Fruit fly (Drosophila melanogaster) whole organism, embryonic: Measurements from ENCODE around the gene car.

Source experiments
- Adf1 ChIP-seq: fragments of 200-800 bp; sonication (Bioruptor generic); IDR thresholded peaks from 2 replicates; pipeline ENCODE4 v1.3.6; 2022; ENCODE audit warnings: missing biosample characterization, missing genetic modification characterization
- B-H1 ChIP-seq: fragments of 200-800 bp; sonication (Bioruptor generic); IDR thresholded peaks from 3 replicates; pipeline ENCODE4 v1.3.6; 2022; ENCODE audit warnings: missing biosample characterization, missing genetic modification characterization
- Bgb ChIP-seq: fragments of 200-800 bp; sonication (Bioruptor generic); IDR thresholded peaks from 2 replicates; pipeline ENCODE4 v1.3.6; 2022; ENCODE audit warnings: missing biosample characterization, missing genetic modification characterization; ENCODE audit not compliant: partially characterized antibody
- CG10274 ChIP-seq: fragments of 200-800 bp; sonication (Bioruptor generic); optimal IDR thresholded peaks from 3 replicates; lab custom pipeline; 2017; ENCODE audit warnings: missing biosample characterization, mild to moderate bottlenecking, missing genetic modification characterization
- CG10543 ChIP-seq: fragments of 200-800 bp; sonication (Bioruptor generic); optimal IDR thresholded peaks from 3 replicates; lab custom pipeline; 2017; ENCODE audit warnings: missing biosample characterization, mild to moderate bottlenecking, missing genetic modification characterization, moderate library complexity
- CG10654 ChIP-seq: fragments of 200-800 bp; sonication (Bioruptor generic); optimal IDR thresholded peaks from 2 replicates; lab custom pipeline; 2016; ENCODE audit warnings: missing biosample characterization, missing genetic modification characterization
- CG11093 ChIP-seq: fragments of 200-800 bp; sonication (Bioruptor generic); IDR thresholded peaks from 3 replicates; pipeline ENCODE4 v1.3.6; 2022; ENCODE audit warnings: missing biosample characterization, missing genetic modification characterization
- CG11695 ChIP-seq: fragments of 200-800 bp; sonication (Bioruptor generic); IDR thresholded peaks from 3 replicates; pipeline ENCODE4 v1.3.6; 2022; ENCODE audit warnings: missing biosample characterization, missing genetic modification characterization
- CG11696 ChIP-seq: fragments of 200-800 bp; sonication (Bioruptor generic); IDR thresholded peaks from 2 replicates; pipeline ENCODE4 v1.3.6; 2022; ENCODE audit warnings: missing biosample characterization, missing genetic modification characterization
- CG11723 ChIP-seq: fragments of 200-800 bp; sonication (Bioruptor generic); optimal IDR thresholded peaks from 2 replicates; lab custom pipeline; 2017; ENCODE audit warnings: missing biosample characterization, mild to moderate bottlenecking, missing genetic modification characterization
- CG12104 ChIP-seq: fragments of 200-800 bp; sonication (Bioruptor generic); optimal IDR thresholded peaks from 3 replicates; lab custom pipeline; 2016; ENCODE audit warnings: missing biosample characterization, missing genetic modification characterization
- CG12391 ChIP-seq: fragments of 200-800 bp; sonication (Bioruptor generic); optimal IDR thresholded peaks from 3 replicates; lab custom pipeline; 2018; ENCODE audit warnings: missing biosample characterization, mild to moderate bottlenecking, missing genetic modification characterization, moderate library complexity
- CG13123 ChIP-seq: fragments of 200-800 bp; sonication (Bioruptor generic); optimal IDR thresholded peaks from 2 replicates; lab custom pipeline; 2016; ENCODE audit warnings: missing biosample characterization, missing genetic modification characterization
- CG14860 ChIP-seq: fragments of 200-800 bp; sonication (Bioruptor generic); IDR thresholded peaks from 3 replicates; pipeline ENCODE4 v1.3.6; 2022; ENCODE audit warnings: missing biosample characterization, missing genetic modification characterization; ENCODE audit not compliant: partially characterized antibody
- CG15514 ChIP-seq: fragments of 200-800 bp; sonication (Bioruptor generic); optimal IDR thresholded peaks from 3 replicates; lab custom pipeline; 2017; ENCODE audit warnings: missing biosample characterization, missing genetic modification characterization, mild to moderate bottlenecking, moderate library complexity, missing genetic modification reagents
- CG17568 ChIP-seq: fragments of 200-800 bp; sonication (Bioruptor generic); optimal IDR thresholded peaks from 2 replicates; lab custom pipeline; 2018; ENCODE audit warnings: missing biosample characterization, mild to moderate bottlenecking, missing genetic modification characterization, moderate library complexity
- CG18476 ChIP-seq: fragments of 200-800 bp; sonication (Bioruptor generic); optimal IDR thresholded peaks from 2 replicates; lab custom pipeline; 2016; ENCODE audit warnings: missing biosample characterization, mild to moderate bottlenecking, missing genetic modification characterization
- CG3065 ChIP-seq: fragments of 200-800 bp; sonication (Bioruptor generic); optimal IDR thresholded peaks from 2 replicates; lab custom pipeline; 2016; ENCODE audit warnings: missing biosample characterization, missing genetic modification characterization
- CG32767 ChIP-seq: fragments of 200-800 bp; sonication (Bioruptor generic); IDR thresholded peaks from 2 replicates; pipeline ENCODE4 v1.3.6; 2022; ENCODE audit warnings: missing biosample characterization, missing genetic modification characterization
- CG34376 ChIP-seq: fragments of 200-800 bp; sonication (Bioruptor generic); optimal IDR thresholded peaks from 2 replicates; lab custom pipeline; 2018; ENCODE audit warnings: missing biosample characterization, mild to moderate bottlenecking, missing genetic modification characterization
- CG3847 ChIP-seq: fragments of 200-800 bp; sonication (Bioruptor generic); IDR thresholded peaks from 2 replicates; pipeline ENCODE4 v1.3.6; 2022; ENCODE audit warnings: missing biosample characterization, missing genetic modification characterization
- CG4404 ChIP-seq: fragments of 200-800 bp; sonication (Bioruptor generic); IDR thresholded peaks from 2 replicates; pipeline ENCODE4 v1.3.6; 2022; ENCODE audit warnings: missing biosample characterization, missing genetic modification characterization
- CG6854 ChIP-seq: fragments of 200-800 bp; sonication (Bioruptor generic); optimal IDR thresholded peaks from 3 replicates; lab custom pipeline; 2017; ENCODE audit warnings: missing biosample characterization, mild to moderate bottlenecking, missing genetic modification characterization
- CG7839 ChIP-seq: fragments of 200-800 bp; sonication (Bioruptor generic); optimal IDR thresholded peaks from 3 replicates; lab custom pipeline; 2018; ENCODE audit warnings: missing biosample characterization, mild to moderate bottlenecking, missing genetic modification characterization, moderate library complexity
- CG7928 ChIP-seq: fragments of 200-800 bp; sonication (Bioruptor generic); optimal IDR thresholded peaks from 2 replicates; lab custom pipeline; 2017; ENCODE audit warnings: missing biosample characterization, mild to moderate bottlenecking, missing genetic modification characterization
- CG8924 ChIP-seq: fragments of 200-800 bp; optimal IDR thresholded peaks from 3 replicates; lab custom pipeline; 2019; ENCODE audit warnings: missing biosample characterization, mild to moderate bottlenecking, missing genetic modification characterization, moderate library complexity
- Chrac-16 ChIP-seq: fragments of 200-800 bp; sonication (Bioruptor generic); optimal IDR thresholded peaks from 3 replicates; lab custom pipeline; 2016; ENCODE audit warnings: missing biosample characterization, missing genetic modification characterization
- Dll ChIP-seq: fragments of 200-800 bp; sonication (Bioruptor generic); IDR thresholded peaks from 4 replicates; pipeline ENCODE4 v1.3.6; 2022; ENCODE audit warnings: missing biosample characterization, missing genetic modification characterization; ENCODE audit not compliant: partially characterized antibody
- Ets97D ChIP-seq: fragments of 200-800 bp; sonication (Bioruptor generic); optimal IDR thresholded peaks from 3 replicates; lab custom pipeline; 2016; ENCODE audit warnings: missing biosample characterization, missing genetic modification characterization
- GATAe ChIP-seq: fragments of 200-800 bp; sonication (Bioruptor generic); conservative IDR thresholded peaks from 2 replicates; pipeline ENCODE4 v1.3.6; 2022; ENCODE audit warnings: missing biosample characterization, missing genetic modification characterization
- H2.0 ChIP-seq: fragments of 200-800 bp; sonication (Bioruptor generic); IDR thresholded peaks from 2 replicates; pipeline ENCODE4 v1.3.6; 2022; ENCODE audit warnings: missing biosample characterization, missing genetic modification characterization
- HLH4C ChIP-seq: fragments of 200-800 bp; sonication (Bioruptor generic); IDR thresholded peaks from 3 replicates; pipeline ENCODE4 v1.3.6; 2022; ENCODE audit warnings: missing biosample characterization, missing genetic modification characterization; ENCODE audit not compliant: partially characterized antibody
- HLH54F ChIP-seq: fragments of 200-800 bp; sonication (Bioruptor generic); optimal IDR thresholded peaks from 3 replicates; lab custom pipeline; 2016; ENCODE audit warnings: missing biosample characterization, missing genetic modification characterization
- MESR4 ChIP-seq: fragments of 200-800 bp; sonication (Bioruptor generic); optimal IDR thresholded peaks from 2 replicates; lab custom pipeline; 2018; ENCODE audit warnings: missing biosample characterization, mild to moderate bottlenecking, missing genetic modification characterization, moderate library complexity
- ato ChIP-seq: fragments of 200-800 bp; sonication (Bioruptor generic); IDR thresholded peaks from 2 replicates; pipeline ENCODE4 v1.3.6; 2022; ENCODE audit warnings: missing biosample characterization, missing genetic modification characterization; ENCODE audit not compliant: partially characterized antibody
- br ChIP-seq: fragments of >200 bp; optimal IDR thresholded peaks from 2 replicates; lab custom pipeline; 2017
- crol ChIP-seq: fragments of 200-800 bp; sonication (Bioruptor generic); IDR thresholded peaks from 2 replicates; pipeline ENCODE4 v1.3.6; 2022; ENCODE audit warnings: missing biosample characterization, missing genetic modification characterization
- dysf ChIP-seq: fragments of 200-800 bp; sonication (Bioruptor generic); IDR thresholded peaks from 3 replicates; pipeline ENCODE4 v1.3.6; 2022; ENCODE audit warnings: missing biosample characterization, missing genetic modification characterization
- jigr1 ChIP-seq: fragments of 200-800 bp; sonication (Bioruptor generic); IDR thresholded peaks from 3 replicates; pipeline ENCODE4 v1.3.6; 2022; ENCODE audit warnings: missing biosample characterization, missing genetic modification characterization
- lmd ChIP-seq: fragments of 200-800 bp; sonication (Bioruptor generic); IDR thresholded peaks from 2 replicates; pipeline ENCODE4 v1.3.6; 2022; ENCODE audit warnings: missing biosample characterization, missing genetic modification characterization
- nom ChIP-seq: fragments of 200-800 bp; sonication (Bioruptor generic); optimal IDR thresholded peaks from 2 replicates; lab custom pipeline; 2017; ENCODE audit warnings: missing biosample characterization, missing genetic modification characterization, mild to moderate bottlenecking, moderate library complexity, missing genetic modification reagents
- onecut ChIP-seq: fragments of 200-800 bp; sonication (Bioruptor generic); IDR thresholded peaks from 2 replicates; pipeline ENCODE4 v1.3.6; 2022; ENCODE audit warnings: missing biosample characterization, missing genetic modification characterization
- pum ChIP-seq: fragments of 200-800 bp; sonication (Bioruptor generic); optimal IDR thresholded peaks from 2 replicates; lab custom pipeline; 2016; ENCODE audit warnings: missing biosample characterization, missing genetic modification characterization
- seq ChIP-seq: fragments of 200-800 bp; sonication (Bioruptor generic); IDR thresholded peaks from 2 replicates; pipeline ENCODE4 v1.3.6; 2022; ENCODE audit warnings: missing biosample characterization, missing genetic modification characterization
- sima ChIP-seq: fragments of 200-800 bp; sonication (Bioruptor generic); optimal IDR thresholded peaks from 2 replicates; lab custom pipeline; 2016; ENCODE audit warnings: missing biosample characterization, missing genetic modification characterization
- tgo ChIP-seq: fragments of 200-800 bp; sonication (Bioruptor generic); IDR thresholded peaks from 3 replicates; pipeline ENCODE4 v1.3.6; 2022; ENCODE audit warnings: missing biosample characterization, missing genetic modification characterization
- tna ChIP-seq: fragments of 200-800 bp; sonication (Bioruptor generic); IDR thresholded peaks from 2 replicates; pipeline ENCODE4 v1.3.6; 2022; ENCODE audit warnings: missing biosample characterization, missing genetic modification characterization; ENCODE audit not compliant: partially characterized antibody
- toy ChIP-seq: fragments of 200-800 bp; sonication (Bioruptor generic); IDR thresholded peaks from 2 replicates; pipeline ENCODE4 v1.3.6; 2022; ENCODE audit warnings: missing biosample characterization, missing genetic modification characterization
- tup ChIP-seq: fragments of 200-800 bp; sonication (Bioruptor generic); optimal IDR thresholded peaks from 2 replicates; lab custom pipeline; 2016; ENCODE audit warnings: missing biosample characterization, mild to moderate bottlenecking, missing genetic modification characterization, moderate library complexity

car gene

dm6 chrX:19597684-19598363 lies 32.0 kb downstream of the car start, which contains the start of gene RpS10b (continued):
- peak; percentile 85 for TF ChIP-seq CG3847 (GFP tag; lab: Robert Waterston, UW)
- TF ChIP-seq CG18476 (GFP tag; lab: Kevin White, UChicago) = peak; percentile 70
- peak; percentile 68 for TF ChIP-seq Chrac-16
- TF ChIP-seq crol = peak; percentile 48; the same call in 1 of the 2 replicates
- TF ChIP-seq CG3065 = peak; percentile 67
- TF ChIP-seq br (lab: Kevin White, UChicago) = no peak
- TF ChIP-seq CG10274 (GFP tag; lab: Kevin White, UChicago) = peak; percentile 89
- no peak for TF ChIP-seq jigr1 (GFP tag; lab: Robert Waterston, UW)
- peak; percentile 42; the same call in 1 of the 3 replicates for TF ChIP-seq B-H1 (GFP tag; lab: Robert Waterston, UW)
- peak; percentile 89 for TF ChIP-seq tna (GFP tag; lab: Robert Waterston, UW)
- TF ChIP-seq CG4404 = 0 out of 2 replicates have a peak, but pooled peaks have one; percentile 39
- TF ChIP-seq CG12104 (GFP tag; lab: Kevin White, UChicago) = peak; percentile 94
- peak; percentile 85 for TF ChIP-seq HLH54F (GFP tag; lab: Kevin White, UChicago)
- TF ChIP-seq CG10654 (GFP tag; lab: Kevin White, UChicago) = peak; percentile 83
- no peak for TF ChIP-seq CG32767
- no peak for TF ChIP-seq GATAe (GFP tag; lab: Robert Waterston, UW)
- TF ChIP-seq onecut (GFP tag; lab: Robert Waterston, UW) = peak; percentile 92
- TF ChIP-seq CG8924 (tag; lab: Kevin White, UChicago) = peak; percentile 72
- peak; percentile 81 for TF ChIP-seq dysf (GFP tag; lab: Robert Waterston, UW)
- peak; percentile 54 for TF ChIP-seq CG13123 (GFP tag; lab: Kevin White, UChicago)
- TF ChIP-seq seq (GFP tag; lab: Robert Waterston, UW) = peak; percentile 83
- peak; percentile 71 for TF ChIP-seq H2.0
- peak; percentile 98 for TF ChIP-seq CG10543 (GFP tag; lab: Kevin White, UChicago)
- TF ChIP-seq MESR4 (GFP tag; lab: Kevin White, UChicago) = peak; percentile 97
- peak; percentile 62; the same call in 1 of the 2 replicates for TF ChIP-seq CG11696 (GFP tag; lab: Robert Waterston, UW)
- TF ChIP-seq Adf1 (GFP tag; lab: Robert Waterston, UW) = peak; percentile 32; the same call in 1 of the 2 replicates
- TF ChIP-seq CG11093 (GFP tag; lab: Robert Waterston, UW) = no peak
- TF ChIP-seq CG6854 (GFP tag; lab: Kevin White, UChicago) = peak; percentile 92
- TF ChIP-seq CG15514 = peak; percentile 92
- peak; percentile 95 for TF ChIP-seq HLH4C (GFP tag; lab: Robert Waterston, UW)
- TF ChIP-seq CG11695 = peak; percentile 73
- TF ChIP-seq Ets97D (GFP tag; lab: Kevin White, UChicago) = peak; percentile 99
- TF ChIP-seq sima (GFP tag; lab: Kevin White, UChicago) = peak; percentile 84
- TF ChIP-seq lmd = peak; percentile 65
- peak; percentile 99 for TF ChIP-seq CG34376 (GFP tag; lab: Kevin White, UChicago)
- peak; percentile 94 for TF ChIP-seq CG17568 (GFP tag; lab: Kevin White, UChicago)
- peak; percentile 93 for TF ChIP-seq CG11723 (GFP tag; lab: Kevin White, UChicago)
- TF ChIP-seq Dll = peak; percentile 96
- TF ChIP-seq CG7839 (tag; lab: Kevin White, UChicago) = peak; percentile 83
- TF ChIP-seq nom (GFP tag; lab: Kevin White, UChicago) = peak; percentile 96
- peak; percentile 97 for TF ChIP-seq CG14860 (GFP tag; lab: Robert Waterston, UW)
- TF ChIP-seq CG7928 (GFP tag; lab: Kevin White, UChicago) = peak; percentile 67
- TF ChIP-seq tgo (GFP tag; lab: Robert Waterston, UW) = peak; percentile 38; the same call in 2 of the 3 replicates
- TF ChIP-seq ato (GFP tag; lab: Robert Waterston, UW) = peak; percentile 74; the same call in 1 of the 2 replicates
- peak; percentile 54 for TF ChIP-seq toy
- peak; percentile 87 for TF ChIP-seq CG12391 (tag; lab: Kevin White, UChicago)
- peak; percentile 91 for TF ChIP-seq Bgb (GFP tag; lab: Robert Waterston, UW)
- TF ChIP-seq tup (GFP tag; lab: Kevin White, UChicago) = no peak
- peak; percentile 53 for TF ChIP-seq pum (GFP tag; lab: Kevin White, UChicago)
